Fruit fly (Drosophila melanogaster) whole organism, prepupa: Measurements from ENCODE around the gene Or7a.

ENCODE experiments used
- CG15336 ChIP-seq: fragments of 200-800 bp; sonication (Bioruptor generic); IDR thresholded peaks from 2 replicates; pipeline ENCODE4 v1.3.6; 2022; ENCODE audit warnings: missing biosample characterization, missing genetic modification characterization
- CG16779 ChIP-seq: fragments of 200-800 bp; sonication (Bioruptor generic); optimal IDR thresholded peaks from 3 replicates; lab custom pipeline; 2017; ENCODE audit warnings: missing biosample characterization, mild to moderate bottlenecking, missing genetic modification characterization
- CG6276 ChIP-seq: fragments of 200-800 bp; sonication (Bioruptor generic); optimal IDR thresholded peaks from 2 replicates; lab custom pipeline; 2017; ENCODE audit warnings: missing biosample characterization, mild to moderate bottlenecking, missing genetic modification characterization
- CG6792 ChIP-seq: fragments of 200-800 bp; sonication (Bioruptor generic); optimal IDR thresholded peaks from 3 replicates; lab custom pipeline; 2016; ENCODE audit warnings: missing biosample characterization, missing genetic modification characterization
- CG6854 ChIP-seq: fragments of 200-800 bp; sonication (Bioruptor generic); optimal IDR thresholded peaks from 2 replicates; lab custom pipeline; 2017; ENCODE audit warnings: missing biosample characterization, mild to moderate bottlenecking, missing genetic modification characterization
- CG7368 ChIP-seq: fragments of 200-800 bp; sonication (Bioruptor generic); optimal IDR thresholded peaks from 3 replicates; lab custom pipeline; 2016; ENCODE audit warnings: missing biosample characterization, missing genetic modification characterization
- cyc ChIP-seq: fragments of 200-800 bp; sonication (Bioruptor generic); optimal IDR thresholded peaks from 3 replicates; lab custom pipeline; 2016; ENCODE audit warnings: missing biosample characterization, missing genetic modification characterization
- dsx ChIP-seq: fragments of 200-800 bp; optimal IDR thresholded peaks from 3 replicates; lab custom pipeline; 2019; ENCODE audit warnings: missing biosample characterization, mild to moderate bottlenecking, missing genetic modification characterization, moderate library complexity; ENCODE audit not compliant: poor library complexity, severe bottlenecking
- esn ChIP-seq: fragments of 200-800 bp; sonication (Bioruptor generic); optimal IDR thresholded peaks from 2 replicates; lab custom pipeline; 2016; ENCODE audit warnings: missing biosample characterization, mild to moderate bottlenecking, missing genetic modification characterization, moderate library complexity
- fkh ChIP-seq: fragments of 200-800 bp; sonication (Bioruptor generic); optimal IDR thresholded peaks from 3 replicates; lab custom pipeline; 2017; ENCODE audit warnings: missing biosample characterization, mild to moderate bottlenecking, missing genetic modification characterization, moderate library complexity
- net ChIP-seq: fragments of 200-800 bp; sonication (Bioruptor generic); optimal IDR thresholded peaks from 3 replicates; lab custom pipeline; 2016; ENCODE audit warnings: missing biosample characterization, missing genetic modification characterization
- pdm3 ChIP-seq: fragments of 200-800 bp; sonication (Bioruptor generic); optimal IDR thresholded peaks from 3 replicates; lab custom pipeline; 2016; ENCODE audit warnings: missing biosample characterization, missing genetic modification characterization

DNA sequence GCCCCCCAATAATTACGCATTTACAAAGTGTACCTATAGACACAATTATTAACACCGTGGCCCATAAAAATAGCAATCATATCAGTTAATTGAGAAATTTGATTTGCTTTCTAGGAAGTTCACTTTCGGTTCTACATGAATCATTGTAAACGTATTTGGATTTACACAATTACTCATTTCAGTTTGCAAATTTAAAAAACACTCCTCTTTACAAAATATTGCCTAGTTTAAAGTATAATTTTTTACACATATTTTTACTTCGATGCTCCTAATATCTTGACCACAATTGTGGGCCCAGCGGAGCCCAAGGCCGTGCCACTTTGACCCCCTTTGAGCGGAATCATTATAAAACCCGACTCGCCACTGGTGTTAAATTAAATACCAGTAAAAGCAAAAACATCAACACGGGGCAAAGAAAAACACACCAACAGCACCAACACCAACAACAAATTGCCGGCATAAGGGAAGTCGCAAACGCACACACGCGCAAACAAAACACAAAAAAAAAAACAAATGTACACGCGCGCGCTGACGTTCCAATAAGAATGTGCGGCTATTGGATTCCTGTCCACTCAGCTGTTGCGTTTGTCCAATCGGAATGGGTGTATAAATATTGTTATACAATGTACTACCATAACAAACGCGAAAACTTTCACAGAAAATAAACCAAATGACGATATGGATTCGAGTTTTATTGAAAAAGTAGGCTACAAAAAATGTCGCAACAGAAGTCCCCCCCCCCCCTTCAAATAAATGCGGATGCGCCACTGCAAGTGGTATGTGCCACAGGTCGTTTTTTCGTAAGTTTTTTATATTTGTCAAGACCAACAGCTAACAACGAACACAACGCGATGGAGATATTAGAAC, 50.8 kb downstream of the Or7a start:
- TF ChIP-seq CG6854: no peak
- TF ChIP-seq fkh (GFP tag; lab: Kevin White, UChicago): peak; percentile 37
- TF ChIP-seq CG7368 (GFP tag; lab: Kevin White, UChicago): no peak
- peak; percentile 5 for TF ChIP-seq esn
- TF ChIP-seq net: no peak
- no peak for TF ChIP-seq dsx
- no peak for TF ChIP-seq CG6792
- peak; percentile 8 for TF ChIP-seq pdm3 (GFP tag; lab: Kevin White, UChicago)
- TF ChIP-seq CG6276 (GFP tag; lab: Kevin White, UChicago): no peak
- peak; percentile 10 for TF ChIP-seq cyc (GFP tag; lab: Kevin White, UChicago)
- TF ChIP-seq CG16779 (tag; lab: Kevin White, UChicago): no peak
- 0 out of 2 replicates have a peak, but pooled peaks have one; percentile 33 for TF ChIP-seq CG15336 (GFP tag; lab: Robert Waterston, UW)
